Worm (Caenorhabditis elegans) whole organism, midembryonic: ENCODE data around the gene C18B2.3.

Experiments
- T22C8.4 ChIP-seq: fragments of 200-800 bp; sonication (Bioruptor generic); IDR thresholded peaks from 2 replicates; pipeline ENCODE4 v1.3.6; 2022; ENCODE audit warnings: missing genetic modification characterization, missing compliant biosample characterization
- cog-1 ChIP-seq: sonication (generic microtip); optimal IDR thresholded peaks from 2 replicates; lab custom pipeline; 2016; ENCODE audit warnings: missing genetic modification characterization, missing compliant biosample characterization
- flt-1 ChIP-seq: fragments of 200-800 bp; sonication (Bioruptor generic); IDR thresholded peaks from 2 replicates; pipeline ENCODE4 v1.3.6; 2022; ENCODE audit warnings: missing genetic modification characterization, missing compliant biosample characterization
- klf-2 ChIP-seq: fragments of 200-800 bp; sonication (Bioruptor generic); conservative IDR thresholded peaks from 2 replicates; pipeline ENCODE4 v1.3.6; 2022; ENCODE audit warnings: missing genetic modification reagents, missing genetic modification characterization, missing compliant biosample characterization
- med-1 ChIP-seq: sonication (generic microtip); optimal IDR thresholded peaks from 2 replicates; lab custom pipeline; 2017; ENCODE audit warnings: missing genetic modification characterization, mild to moderate bottlenecking, missing compliant biosample characterization, antibody characterized with exemption, missing genetic modification reagents; ENCODE audit not compliant: insufficient read depth
- ref-1 ChIP-seq: fragments of 200-800 bp; sonication (Bioruptor generic); conservative IDR thresholded peaks from 2 replicates; pipeline ENCODE4 v1.3.6; 2022; ENCODE audit warnings: missing genetic modification reagents, missing genetic modification characterization, missing compliant biosample characterization
- tab-1 ChIP-seq: fragments of 200-800 bp; sonication (Bioruptor generic); IDR thresholded peaks from 2 replicates; pipeline ENCODE4 v1.3.6; 2022; ENCODE audit warnings: missing genetic modification characterization, missing compliant biosample characterization
- ztf-23 ChIP-seq: fragments of 200-800 bp; sonication (Bioruptor generic); IDR thresholded peaks from 2 replicates; pipeline ENCODE4 v1.3.6; 2022; ENCODE audit warnings: missing genetic modification reagents, missing genetic modification characterization, missing compliant biosample characterization
- ztf-29 ChIP-seq: fragments of 200-800 bp; sonication (Bioruptor generic); IDR thresholded peaks from 2 replicates; pipeline ENCODE4 v1.3.6; 2022; ENCODE audit warnings: missing genetic modification reagents, missing genetic modification characterization, missing compliant biosample characterization

Gene C18B2.3

DNA sequence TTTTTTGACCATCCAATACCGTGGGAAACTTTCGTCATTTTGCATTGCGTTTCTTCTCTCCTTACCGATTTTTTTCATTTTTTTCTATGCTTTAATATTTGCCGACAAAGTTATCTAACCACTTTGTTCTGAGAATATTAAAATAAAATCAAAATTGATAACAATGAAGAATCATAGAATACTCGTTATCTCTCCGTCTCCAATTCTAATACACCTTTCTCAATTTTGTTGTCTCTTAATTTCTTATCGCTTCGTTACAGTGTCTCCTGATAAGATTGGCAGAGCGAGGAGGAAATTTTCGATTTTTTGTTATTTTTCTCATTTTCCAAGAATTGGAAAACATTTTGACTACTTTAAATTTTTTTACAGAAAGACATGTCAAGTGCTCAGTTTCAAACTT, 25.4 kb upstream of the C18B2.3 start, which contains the start of gene ckc-1:
TSS of gene ckc-1 (plus strand) at position 368 of the 400 bp plus-strand sequence.
- TF ChIP-seq tab-1 (GFP tag; lab: Robert Waterston, UW) (no peak), klf-2 (GFP tag; lab: Robert Waterston, UW) (no peak), ztf-29 (no peak), ztf-23 (GFP tag; lab: Robert Waterston, UW) (no peak), flt-1 (GFP tag; lab: Robert Waterston, UW) (no peak), ref-1 (GFP tag; lab: Robert Waterston, UW) (no peak), med-1 (no peak), T22C8.4 (no peak), cog-1 (tag; lab: Kevin White, UChicago) (no peak)

DNA sequence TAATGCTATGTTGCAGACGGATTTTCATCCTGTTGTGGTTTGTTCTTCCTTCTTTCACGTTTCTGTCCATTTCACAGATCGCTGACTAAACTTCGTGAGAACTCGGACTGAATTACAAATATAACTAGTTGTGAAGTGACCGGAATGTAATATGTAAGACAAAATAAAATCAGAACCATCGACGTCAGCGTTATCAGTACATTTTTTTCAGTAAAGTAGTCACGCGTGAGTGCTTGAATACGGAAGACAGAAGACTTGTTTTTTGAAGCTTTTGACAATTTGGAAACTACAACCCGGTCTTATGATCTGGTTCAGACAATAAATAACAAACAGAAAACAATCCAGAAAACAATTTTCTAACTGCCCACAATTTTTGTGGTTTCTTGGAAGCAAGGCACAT, 19.8 kb upstream of the C18B2.3 start:
- no peak for TF ChIP-seq med-1
- no peak for TF ChIP-seq T22C8.4

DNA sequence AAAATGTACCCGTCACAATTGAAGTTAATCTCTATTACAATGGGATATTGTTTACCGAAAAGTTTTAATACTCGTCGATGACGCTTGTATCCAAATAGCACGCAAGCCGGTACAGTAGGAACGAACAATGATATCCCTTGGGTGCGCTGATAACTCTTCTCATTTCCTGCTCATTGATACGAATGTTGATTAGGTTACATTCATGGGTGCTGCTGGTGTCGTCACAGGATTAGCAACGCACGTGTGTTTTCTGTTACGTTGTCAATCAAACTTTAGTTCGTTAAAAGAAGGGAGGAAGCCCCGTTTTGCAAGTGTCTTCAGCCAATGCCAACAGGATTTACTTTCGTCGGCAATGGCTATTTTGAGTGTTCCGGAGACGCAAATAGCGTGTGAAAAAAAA, 18.2 kb upstream of the C18B2.3 start:
- no peak for TF ChIP-seq ztf-29
- no peak for TF ChIP-seq ztf-23 (GFP tag; lab: Robert Waterston, UW)
- no peak for TF ChIP-seq klf-2 (GFP tag; lab: Robert Waterston, UW)
- no peak for TF ChIP-seq tab-1 (GFP tag; lab: Robert Waterston, UW)
- TF ChIP-seq flt-1 (GFP tag; lab: Robert Waterston, UW): no peak

DNA sequence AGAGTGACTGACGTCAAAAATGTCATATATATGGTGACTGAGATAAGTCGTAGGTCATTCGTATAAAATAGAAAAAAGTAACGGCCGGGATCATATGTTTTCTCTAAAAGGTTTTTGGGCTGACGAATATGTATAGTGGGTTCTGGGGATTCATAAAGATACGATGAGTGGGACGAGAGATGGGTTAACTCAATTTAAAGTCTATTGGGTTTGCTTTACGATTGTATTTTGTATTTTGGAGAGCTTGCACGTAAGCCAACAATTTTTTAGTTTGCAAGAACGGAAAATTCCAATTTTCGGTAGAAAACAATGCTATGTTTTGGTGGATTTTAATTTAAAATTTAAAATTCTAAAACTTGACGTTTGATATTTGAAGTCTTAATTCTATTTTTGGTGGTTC, 17.1 kb upstream of the C18B2.3 start:
- no peak for TF ChIP-seq ztf-23 (GFP tag; lab: Robert Waterston, UW)

DNA sequence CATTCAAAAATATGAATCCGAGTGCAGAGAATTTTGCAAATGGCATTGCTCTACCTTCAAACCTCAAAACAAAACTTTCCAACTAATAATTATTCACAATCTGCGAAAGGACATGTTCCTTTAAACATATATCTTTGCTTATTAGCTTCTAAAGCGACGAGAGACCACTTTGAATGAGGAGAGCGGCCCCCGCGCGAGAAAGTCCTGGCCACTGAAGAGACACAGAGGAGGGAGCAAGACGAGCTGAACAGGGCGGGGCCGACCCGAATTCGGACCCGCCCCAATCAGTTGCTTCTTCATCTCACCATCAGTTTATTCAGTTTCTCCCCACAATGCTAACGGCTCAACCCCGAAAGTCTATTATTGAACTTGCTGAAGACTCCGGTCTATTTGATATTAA, 16.0 kb upstream of the C18B2.3 start, which contains the start of gene T27A10.2:
TSS of gene T27A10.2 (plus strand) at position 333 of the 400 bp plus-strand sequence.
- TF ChIP-seq flt-1 (GFP tag; lab: Robert Waterston, UW) (no peak), ztf-29 (no peak), ref-1 (GFP tag; lab: Robert Waterston, UW) (no peak), cog-1 (tag; lab: Kevin White, UChicago) (no peak), med-1 (no peak), tab-1 (GFP tag; lab: Robert Waterston, UW) (no peak), klf-2 (GFP tag; lab: Robert Waterston, UW) (no peak), ztf-23 (GFP tag; lab: Robert Waterston, UW) (no peak), T22C8.4 (no peak)

DNA sequence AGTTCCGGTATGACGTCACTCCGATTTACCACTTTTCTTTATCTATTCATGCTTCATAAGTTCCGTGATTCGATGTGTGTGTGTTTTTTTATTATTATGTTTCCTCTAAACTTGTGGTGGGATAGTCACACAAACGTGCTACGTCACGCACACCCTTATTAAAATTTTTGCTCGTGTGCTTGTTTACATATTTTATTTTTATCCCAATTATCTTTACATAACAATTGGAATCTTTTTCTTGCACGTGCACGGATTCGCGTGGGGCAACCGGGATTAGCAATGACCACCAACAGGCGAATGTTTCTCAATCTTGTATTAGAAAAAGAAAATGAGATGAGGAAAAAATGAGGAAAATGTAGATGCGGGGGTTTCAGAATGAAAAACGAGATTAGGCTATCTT, 11.1 kb upstream of the C18B2.3 start:
- TF ChIP-seq ref-1 (GFP tag; lab: Robert Waterston, UW) (no peak), ztf-29 (no peak), flt-1 (GFP tag; lab: Robert Waterston, UW) (no peak), klf-2 (GFP tag; lab: Robert Waterston, UW) (no peak), cog-1 (tag; lab: Kevin White, UChicago) (no peak), tab-1 (GFP tag; lab: Robert Waterston, UW) (no peak), T22C8.4 (no peak), med-1 (no peak), ztf-23 (GFP tag; lab: Robert Waterston, UW) (no peak)

DNA sequence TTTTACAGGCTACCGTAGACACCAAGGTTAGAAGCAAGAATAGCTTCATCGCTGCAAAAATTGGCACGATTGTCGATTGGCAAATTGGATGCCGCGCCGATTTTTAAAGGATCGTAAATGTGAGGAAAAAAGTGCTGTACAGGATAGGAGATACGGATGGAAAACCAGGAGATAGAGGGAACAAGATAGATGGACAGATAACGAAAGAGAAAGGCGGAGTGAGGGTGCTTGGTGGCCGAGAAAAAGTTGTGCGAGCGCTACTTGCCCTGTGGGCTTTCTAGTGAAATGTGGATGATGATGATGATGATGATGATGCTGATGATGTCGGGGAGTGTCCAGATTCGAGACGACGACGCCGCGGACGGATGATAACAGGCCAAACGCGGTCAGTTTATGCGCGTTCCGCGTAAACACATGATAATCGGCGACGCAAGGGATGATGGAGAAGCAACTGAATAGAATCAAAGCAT, 5.3 kb upstream of the C18B2.3 start, which contains the start of gene T27A10.6:
TSS of gene T27A10.6 (minus strand) at position 51 of the 470 bp plus-strand sequence.
- TF ChIP-seq tab-1 (GFP tag; lab: Robert Waterston, UW) (no peak), klf-2 (GFP tag; lab: Robert Waterston, UW) (no peak)

DNA sequence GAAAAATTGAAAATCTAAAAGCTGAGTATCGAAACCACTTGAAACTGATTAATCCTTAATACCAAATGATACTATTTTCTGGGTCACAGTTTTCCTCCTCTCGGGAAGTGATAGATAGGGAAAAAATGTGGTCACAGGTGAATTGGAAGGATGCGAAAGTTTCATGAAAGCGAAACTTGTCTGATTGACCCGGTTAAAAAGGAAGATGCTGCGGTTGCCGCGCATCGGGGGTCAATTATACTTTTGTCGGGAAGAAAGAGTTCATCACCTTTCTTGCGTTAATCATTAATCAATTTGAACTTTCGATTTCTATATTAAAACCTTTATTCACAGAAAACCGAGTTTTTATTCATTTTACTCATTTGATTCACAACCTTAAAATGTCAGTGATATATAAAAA, 4.7 kb upstream of the C18B2.3 start:
- TF ChIP-seq tab-1 (GFP tag; lab: Robert Waterston, UW) (no peak), flt-1 (GFP tag; lab: Robert Waterston, UW) (no peak), klf-2 (GFP tag; lab: Robert Waterston, UW) (no peak), ref-1 (GFP tag; lab: Robert Waterston, UW) (no peak), ztf-29 (no peak), cog-1 (tag; lab: Kevin White, UChicago) (no peak), ztf-23 (GFP tag; lab: Robert Waterston, UW) (no peak), med-1 (no peak), T22C8.4 (no peak)

DNA sequence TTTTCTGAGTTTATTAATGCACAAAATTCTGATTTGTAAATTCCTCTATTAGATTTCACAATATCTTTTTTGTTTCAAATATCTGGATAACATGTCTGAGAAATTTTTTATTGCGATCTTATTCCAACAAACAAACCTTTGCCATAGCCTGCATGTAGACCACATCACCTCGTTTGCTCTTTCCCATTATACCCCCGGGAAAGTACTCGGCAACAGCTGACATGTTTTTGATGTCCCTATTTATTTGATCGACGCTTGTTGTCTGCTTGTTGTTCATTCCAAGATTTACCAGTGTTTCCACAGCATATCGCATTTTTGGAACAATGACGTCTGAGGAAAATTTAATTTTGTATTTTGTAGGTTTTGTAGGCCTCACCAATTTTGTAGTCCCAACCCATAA, 1.8 kb upstream of the C18B2.3 start:
- TF ChIP-seq ref-1 (GFP tag; lab: Robert Waterston, UW): no peak
- no peak for TF ChIP-seq flt-1 (GFP tag; lab: Robert Waterston, UW)

DNA sequence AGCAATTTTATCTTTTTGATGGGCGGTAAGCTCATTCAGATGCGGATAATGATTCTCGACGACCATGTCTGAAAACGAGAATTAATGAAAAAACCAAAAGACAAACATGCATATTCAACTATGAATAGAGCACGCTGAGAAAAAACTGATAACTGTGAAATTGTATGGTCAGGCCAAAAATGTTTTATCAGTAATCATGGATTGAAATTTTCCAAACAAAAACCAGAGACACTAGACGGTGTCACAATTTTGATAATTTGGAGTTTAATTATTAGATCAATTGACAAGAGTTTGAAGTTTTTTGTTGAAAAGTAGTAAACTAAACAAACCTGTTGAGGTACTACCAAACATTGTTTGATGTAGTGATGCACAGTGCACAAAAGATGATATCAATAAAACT, 1.2 kb upstream of the C18B2.3 start, which contains the start of gene cgr-1:
TSS of gene cgr-1 (minus strand) at position 68 of the 400 bp plus-strand sequence.
- TF ChIP-seq ztf-29: no peak
- no peak for TF ChIP-seq med-1
- TF ChIP-seq cog-1 (tag; lab: Kevin White, UChicago): no peak
- TF ChIP-seq ref-1 (GFP tag; lab: Robert Waterston, UW): no peak
- TF ChIP-seq ztf-23 (GFP tag; lab: Robert Waterston, UW): no peak
- no peak for TF ChIP-seq T22C8.4
- TF ChIP-seq flt-1 (GFP tag; lab: Robert Waterston, UW): no peak
- TF ChIP-seq klf-2 (GFP tag; lab: Robert Waterston, UW): no peak
- no peak for TF ChIP-seq tab-1 (GFP tag; lab: Robert Waterston, UW)

DNA sequence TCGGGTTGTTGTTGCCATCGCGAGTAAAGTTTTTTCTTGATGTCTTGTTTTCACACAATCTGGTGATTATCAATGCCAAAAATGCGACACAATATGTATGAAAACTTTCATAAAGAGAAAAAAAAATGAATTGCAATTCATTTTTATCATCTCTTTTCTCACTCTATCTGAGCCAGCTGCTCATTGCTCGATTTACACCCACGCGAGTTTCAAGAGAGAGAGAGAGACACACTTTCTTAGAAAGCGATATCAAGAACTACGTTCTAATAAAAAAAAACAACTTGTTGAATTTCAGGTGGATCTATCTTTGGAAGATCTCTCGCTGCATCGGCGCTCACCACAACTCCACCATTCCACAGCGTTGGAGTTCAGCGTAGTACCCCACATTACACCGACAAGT, 991 bp downstream of the C18B2.3 start:
- TF ChIP-seq flt-1 (GFP tag; lab: Robert Waterston, UW) (no peak), ztf-29 (no peak), tab-1 (GFP tag; lab: Robert Waterston, UW) (no peak), cog-1 (tag; lab: Kevin White, UChicago) (no peak), T22C8.4 (no peak), ref-1 (GFP tag; lab: Robert Waterston, UW) (no peak), klf-2 (GFP tag; lab: Robert Waterston, UW) (no peak), med-1 (no peak), ztf-23 (GFP tag; lab: Robert Waterston, UW) (no peak)
